Worm (Caenorhabditis elegans): Measurements from ENCODE around the gene bcl-7.

Gene bcl-7

ce11 chrIII:5876140-5876675, 49.7 kb upstream of the bcl-7 start, which contains the start of gene aldo-2 (continued):
- TF ChIP-seq pqm-1 (tag; optimal IDR thresholded peaks at IDR 0.05) (no peak), unc-39 (tag; optimal IDR thresholded peaks at IDR 0.05) (no peak), Y105C5A.15 (GFP tag; IDR thresholded peaks at IDR 0.05) (no peak), gei-8 (GFP tag; optimal IDR thresholded peaks at IDR 0.05) (no peak), snpc-1.2 (GFP tag; IDR thresholded peaks at IDR 0.05) (no peak), nhr-42 (GFP tag; IDR thresholded peaks at IDR 0.05) (no peak), Y75B8A.6 (GFP tag; IDR thresholded peaks at IDR 0.05) (no peak), nhr-102 (tag; optimal IDR thresholded peaks at IDR 0.05) (no peak), daf-12 (tag; optimal IDR thresholded peaks at IDR 0.05) (no peak), lin-39 (tag; optimal IDR thresholded peaks at IDR 0.05) (no peak), daf-8 (GFP tag; IDR thresholded peaks at IDR 0.05) (no peak), mdl-1 (tag; optimal IDR thresholded peaks at IDR 0.05) (peak in 1 of 2 experiments; percentile 21), madf-5 (GFP tag; IDR thresholded peaks at IDR 0.05) (no peak), spr-1 (tag; optimal IDR thresholded peaks at IDR 0.05) (no peak), ceh-28 (tag; optimal IDR thresholded peaks at IDR 0.05) (no peak), mxl-3 (GFP tag; optimal IDR thresholded peaks at IDR 0.05) (peak; percentile 43), unc-62 (GFP tag; optimal IDR thresholded peaks at IDR 0.05 in 1 of 2) (peak in 1 of 2 experiments; percentile 96), unc-62 (tag; optimal IDR thresholded peaks at IDR 0.05) (no peak), nhr-28 (tag; optimal IDR thresholded peaks at IDR 0.05) (peak; percentile 7), zag-1 (tag; optimal IDR thresholded peaks at IDR 0.05) (no peak), jun-1 (tag; optimal IDR thresholded peaks at IDR 0.05) (no peak), lim-7 (GFP tag; IDR thresholded peaks at IDR 0.05) (0 out of 2 replicates have a peak, but pooled peaks have one; percentile 27), tra-1 (GFP tag; IDR thresholded peaks at IDR 0.05) (0 out of 2 replicates have a peak, but pooled peaks have one; percentile 11), Y5F2A.4 (GFP tag; optimal IDR thresholded peaks at IDR 0.05) (no peak), php-3 (GFP tag; IDR thresholded peaks at IDR 0.05) (no peak), nhr-25 (tag; optimal IDR thresholded peaks at IDR 0.05; ENCODE audit: borderline replicate concordance, insufficient read depth) (no peak), nhr-41 (GFP tag; IDR thresholded peaks at IDR 0.05) (no peak)

- no peak for TF ChIP-seq lin-13 (GFP tag; optimal IDR thresholded peaks at IDR 0.05)
- TF ChIP-seq zfp-3 (GFP tag; conservative IDR thresholded peaks at IDR 0.05) = no peak
- TF ChIP-seq lin-38 (GFP tag; IDR thresholded peaks at IDR 0.05) = no peak
- TF ChIP-seq nhr-28 (tag; optimal IDR thresholded peaks at IDR 0.05) = peak; percentile 57
- no peak for TF ChIP-seq R02D3.7 (tag; optimal IDR thresholded peaks at IDR 0.05)
- no peak for TF ChIP-seq mdl-1 (tag; optimal IDR thresholded peaks at IDR 0.05)
- TF ChIP-seq dve-1 (tag; optimal IDR thresholded peaks at IDR 0.05; ENCODE audit: insufficient read depth) = peak; percentile 80
- TF ChIP-seq php-3 (GFP tag; IDR thresholded peaks at IDR 0.05) = 0 out of 2 replicates have a peak, but pooled peaks have one; percentile 18
- TF ChIP-seq ctbp-1 (GFP tag; IDR thresholded peaks at IDR 0.05) = no peak
- TF ChIP-seq aha-1 (tag) = peak; percentile 78
- no peak for TF ChIP-seq gei-8 (GFP tag; optimal IDR thresholded peaks at IDR 0.05)
- TF ChIP-seq mep-1 (tag; optimal IDR thresholded peaks at IDR 0.05) = peak; percentile 34
- no peak for TF ChIP-seq daf-16 (GFP tag; optimal IDR thresholded peaks at IDR 0.05)
- TF ChIP-seq daf-16 (tag; optimal IDR thresholded peaks at IDR 0.05) = peak; percentile 61
- TF ChIP-seq saeg-2 (GFP tag; IDR thresholded peaks at IDR 0.05) = no peak
- no peak for TF ChIP-seq madf-5 (GFP tag; IDR thresholded peaks at IDR 0.05)
- TF ChIP-seq unc-62 (GFP tag; optimal IDR thresholded peaks at IDR 0.05 in 1 of 2) = peak in 1 of 2 experiments; percentile 72
- no peak for TF ChIP-seq unc-62 (tag; optimal IDR thresholded peaks at IDR 0.05)
- peak; percentile 65 for TF ChIP-seq hlh-11 (tag; optimal IDR thresholded peaks at IDR 0.05)
- TF ChIP-seq hmg-1.1 (GFP tag; IDR thresholded peaks at IDR 0.05) = 0 out of 2 replicates have a peak, but pooled peaks have one; percentile 12
- peak; percentile 96 for TF ChIP-seq mdt-29 (GFP tag; IDR thresholded peaks at IDR 0.05)
- peak; percentile 57 for TF ChIP-seq dmd-6 (GFP tag; IDR thresholded peaks at IDR 0.05)
- peak; percentile 83 for TF ChIP-seq hlh-30 (tag; optimal IDR thresholded peaks at IDR 0.05; ENCODE audit: insufficient read depth)
- TF ChIP-seq zip-2 (tag; optimal IDR thresholded peaks at IDR 0.05) = no peak
Observed at ce11 chrIII:5876867-5877641, 48.8 kb upstream of the bcl-7 start.

All from whole organism, L4 larva.